Fruit fly (Drosophila melanogaster) Kc167 (cell line): ENCODE data around the gene CG13315.

ENCODE experiments used
- Myc ChIP-seq: fragments of >200 bp; optimal IDR thresholded peaks from 2 replicates; lab custom pipeline; 2017; ENCODE audit warnings: missing external identifiers
- Sin3A ChIP-seq: fragments of >200 bp; optimal IDR thresholded peaks from 2 replicates; lab custom pipeline; 2018; ENCODE audit warnings: missing external identifiers
- h ChIP-seq: fragments of >200 bp; optimal IDR thresholded peaks from 3 replicates; lab custom pipeline; 2018; ENCODE audit warnings: missing external identifiers
- insv ChIP-seq: fragments of >200 bp; optimal IDR thresholded peaks from 3 replicates; lab custom pipeline; 2018; ENCODE audit warnings: missing external identifiers
- psq ChIP-seq: fragments of >200 bp; optimal IDR thresholded peaks from 2 replicates; lab custom pipeline; 2017; ENCODE audit warnings: missing external identifiers
- ttk ChIP-seq: sonication (Bioruptor generic); optimal IDR thresholded peaks from 2 replicates; lab custom pipeline; 2017; ENCODE audit warnings: missing external identifiers

The CG13315 gene

dm6 chr3L:9096648-9097047 is at the start of gene CG13315:
TSS of gene CG13315 (plus strand) at chr3L:9096877.
- TF ChIP-seq Sin3A (lab: Kevin White, UChicago) (no peak), h (lab: Kevin White, UChicago) (no peak), psq (no peak), Myc (lab: Kevin White, UChicago) (no peak)

dm6 chr3L:9047062-9047461 is 49.6 kb upstream of the CG13315 start, which contains the start of gene Argk2:
TSS of gene Argk2 (plus strand) at chr3L:9047439.
- TF ChIP-seq h (lab: Kevin White, UChicago) (no peak), ttk (no peak), insv (lab: Kevin White, UChicago) (no peak), Myc (lab: Kevin White, UChicago) (no peak), psq (no peak), Sin3A (lab: Kevin White, UChicago) (no peak)

dm6 chr3L:9050447-9051069 is 46.1 kb upstream of the CG13315 start:
- TF ChIP-seq insv (lab: Kevin White, UChicago) (no peak), psq (no peak), ttk (no peak), Sin3A (lab: Kevin White, UChicago) (no peak)

dm6 chr3L:9051830-9052259 is 44.8 kb upstream of the CG13315 start:
- TF ChIP-seq Myc (lab: Kevin White, UChicago): no peak

- TF ChIP-seq insv (lab: Kevin White, UChicago) (no peak), psq (no peak), ttk (no peak), Myc (lab: Kevin White, UChicago) (no peak), h (lab: Kevin White, UChicago) (no peak), Sin3A (lab: Kevin White, UChicago) (no peak)
Measured at dm6 chr3L:9052798-9053541, 43.7 kb upstream of the CG13315 start.

dm6 chr3L:9054239-9054638 is 42.4 kb upstream of the CG13315 start:
- TF ChIP-seq Sin3A (lab: Kevin White, UChicago): no peak
- TF ChIP-seq insv (lab: Kevin White, UChicago): no peak
- no peak for TF ChIP-seq Myc (lab: Kevin White, UChicago)
- no peak for TF ChIP-seq h (lab: Kevin White, UChicago)
- TF ChIP-seq ttk: no peak
- no peak for TF ChIP-seq psq

dm6 chr3L:9054822-9055407 is 41.8 kb upstream of the CG13315 start:
- TF ChIP-seq psq (no peak), Sin3A (lab: Kevin White, UChicago) (no peak), Myc (lab: Kevin White, UChicago) (no peak), ttk (no peak), h (lab: Kevin White, UChicago) (no peak), insv (lab: Kevin White, UChicago) (no peak)

- TF ChIP-seq ttk: no peak
- no peak for TF ChIP-seq psq
- TF ChIP-seq h (lab: Kevin White, UChicago): no peak
- TF ChIP-seq insv (lab: Kevin White, UChicago): no peak
- no peak for TF ChIP-seq Sin3A (lab: Kevin White, UChicago)
- no peak for TF ChIP-seq Myc (lab: Kevin White, UChicago)
Measured at dm6 chr3L:9055870-9056807, 40.5 kb upstream of the CG13315 start.

- TF ChIP-seq psq: no peak
- TF ChIP-seq insv (lab: Kevin White, UChicago): no peak
- TF ChIP-seq Myc (lab: Kevin White, UChicago): no peak
- no peak for TF ChIP-seq h (lab: Kevin White, UChicago)
Measured at dm6 chr3L:9057429-9058088, 39.1 kb upstream of the CG13315 start.

- TF ChIP-seq psq (no peak), Myc (lab: Kevin White, UChicago) (no peak), insv (lab: Kevin White, UChicago) (no peak), ttk (no peak), h (lab: Kevin White, UChicago) (no peak), Sin3A (lab: Kevin White, UChicago) (no peak)
Measured at dm6 chr3L:9059611-9060203, 37.0 kb upstream of the CG13315 start.

- no peak for TF ChIP-seq psq
- TF ChIP-seq Myc (lab: Kevin White, UChicago): no peak
- TF ChIP-seq ttk: no peak
- TF ChIP-seq insv (lab: Kevin White, UChicago): no peak
- no peak for TF ChIP-seq h (lab: Kevin White, UChicago)
Measured at dm6 chr3L:9061449-9061848, 35.2 kb upstream of the CG13315 start.
